Worm (Caenorhabditis elegans) whole organism, late embryonic: ENCODE measurements around the gene srh-129.

Source experiments
- che-1 ChIP-seq: sonication (generic microtip); optimal IDR thresholded peaks from 2 replicates; lab custom pipeline; 2016; ENCODE audit warnings: mild to moderate bottlenecking, missing genetic modification characterization, missing compliant biosample characterization
- fax-1 ChIP-seq: sonication (generic microtip); optimal IDR thresholded peaks from 2 replicates; lab custom pipeline; 2016; ENCODE audit warnings: missing genotype, missing genetic modification characterization, missing compliant biosample characterization
- hlh-30 ChIP-seq: sonication (generic microtip); optimal IDR thresholded peaks from 2 replicates; lab custom pipeline; 2017; ENCODE audit warnings: antibody characterized with exemption, missing genetic modification characterization, missing compliant biosample characterization; ENCODE audit not compliant: insufficient read depth
- nfya-1 ChIP-seq: sonication (generic microtip); optimal IDR thresholded peaks from 2 replicates; lab custom pipeline; 2017; ENCODE audit warnings: missing genetic modification characterization, mild to moderate bottlenecking, missing compliant biosample characterization, antibody characterized with exemption, moderate library complexity
- tbx-2 ChIP-seq: sonication (generic microtip); optimal IDR thresholded peaks from 2 replicates; lab custom pipeline; 2016; ENCODE audit warnings: missing genetic modification characterization, missing compliant biosample characterization

- TF ChIP-seq nfya-1 (tag; lab: Kevin White, UChicago): no peak
- TF ChIP-seq tbx-2 (tag; lab: Kevin White, UChicago): no peak
- TF ChIP-seq fax-1: no peak
- TF ChIP-seq hlh-30 (tag; lab: Kevin White, UChicago): no peak
- TF ChIP-seq che-1 (tag; lab: Kevin White, UChicago): no peak
Measured at ce11 chrV:5155516-5155915, 11.8 kb upstream of the srh-129 start, which contains the start of gene srx-38.
